Fruit fly (Drosophila melanogaster): ENCODE measurements around the gene CG14693.

The CG14693 gene

dm6 chr3R:10849515-10849973, 34.7 kb upstream of the CG14693 start, which contains the start of gene CG42394 (continued):
- TF ChIP-seq CG34376 (GFP tag; optimal IDR thresholded peaks at IDR 0.05) (no peak), bbx (GFP tag; IDR thresholded peaks at IDR 0.05; ENCODE audit: partially characterized antibody) (0 out of 2 replicates have a peak, but pooled peaks have one; percentile 37), B-H1 (GFP tag; IDR thresholded peaks at IDR 0.05) (peak; percentile 90), Vsx1 (GFP tag; optimal IDR thresholded peaks at IDR 0.05) (peak; percentile 94), sqz (GFP tag; optimal IDR thresholded peaks at IDR 0.05) (peak; percentile 91), mam (GFP tag; optimal IDR thresholded peaks at IDR 0.05) (peak; percentile 69), CG32767 (GFP tag; IDR thresholded peaks at IDR 0.05) (peak; percentile 89), CG11247 (GFP tag; IDR thresholded peaks at IDR 0.05) (peak; percentile 90), CG15601 (tag; optimal IDR thresholded peaks at IDR 0.05) (peak; percentile 93), CG4617 (GFP tag; optimal IDR thresholded peaks at IDR 0.05; ENCODE audit: borderline replicate concordance) (peak; percentile 67), Neu2 (GFP tag; optimal IDR thresholded peaks at IDR 0.05; ENCODE audit: borderline replicate concordance) (no peak), CG6854 (GFP tag; optimal IDR thresholded peaks at IDR 0.05) (peak; percentile 97), NC2α (GFP tag; optimal IDR thresholded peaks at IDR 0.05) (peak; percentile 15), Max (GFP tag; optimal IDR thresholded peaks at IDR 0.05) (peak; percentile 96), ato (GFP tag; IDR thresholded peaks at IDR 0.05; ENCODE audit: partially characterized antibody) (no peak), ssp (GFP tag; IDR thresholded peaks at IDR 0.05) (peak; percentile 78), crol (GFP tag; IDR thresholded peaks at IDR 0.05) (peak; percentile 40; the same call in 1 of the 2 replicates), pzg (GFP tag; optimal IDR thresholded peaks at IDR 0.05) (no peak), HmgZ (tag; optimal IDR thresholded peaks at IDR 0.05) (peak; percentile 89), jumu (GFP tag; optimal IDR thresholded peaks at IDR 0.05) (peak; percentile 35), p53 (GFP tag; optimal IDR thresholded peaks at IDR 0.05) (no peak), yki (optimal IDR thresholded peaks at IDR 0.05) (no peak), CG6175 (GFP tag; IDR thresholded peaks at IDR 0.05) (peak; percentile 85), da (GFP tag; optimal IDR thresholded peaks at IDR 0.05) (no peak), her (GFP tag; optimal IDR thresholded peaks at IDR 0.05) (no peak), emc (GFP tag; optimal IDR thresholded peaks at IDR 0.05) (peak; percentile 18), CG15696 (tag; optimal IDR thresholded peaks at IDR 0.05) (peak; percentile 94), CkIIα-i1 (GFP tag; IDR thresholded peaks at IDR 0.05) (peak; percentile 76), Dref (GFP tag; IDR thresholded peaks at IDR 0.05) (no peak), sens (GFP tag) (peak; percentile 97), lov (optimal IDR thresholded peaks at IDR 0.05) (no peak), lov (GFP tag; IDR thresholded peaks at IDR 0.05) (peak; percentile 90), esg (GFP tag; conservative IDR thresholded peaks at IDR 0.05) (peak; percentile 88), CTCF (GFP tag; optimal IDR thresholded peaks at IDR 0.05) (peak; percentile 67), Mes4 (GFP tag; optimal IDR thresholded peaks at IDR 0.05) (peak; percentile 61), CG10366 (GFP tag; IDR thresholded peaks at IDR 0.05) (peak; percentile 90), Myb (GFP tag; optimal IDR thresholded peaks at IDR 0.05) (peak; percentile 4), GATAe (GFP tag; conservative IDR thresholded peaks at IDR 0.05) (peak; percentile 71), CG18619 (GFP tag; optimal IDR thresholded peaks at IDR 0.05) (peak; percentile 93), usp (GFP tag; optimal IDR thresholded peaks at IDR 0.05) (no peak), CG7745 (tag; optimal IDR thresholded peaks at IDR 0.05) (peak; percentile 10), ken (GFP tag; IDR thresholded peaks at IDR 0.05) (peak; percentile 89), Antp (GFP tag; optimal IDR thresholded peaks at IDR 0.05) (peak; percentile 44), lbe (GFP tag; optimal IDR thresholded peaks at IDR 0.05) (peak; percentile 91), Trl (optimal IDR thresholded peaks at IDR 0.05) (no peak), Trl (GFP tag; optimal IDR thresholded peaks at IDR 0.05) (peak; percentile 70), ab (GFP tag; optimal IDR thresholded peaks at IDR 0.05) (no peak), grn (GFP tag; optimal IDR thresholded peaks at IDR 0.05) (no peak), NK7.1 (GFP tag; optimal IDR thresholded peaks at IDR 0.05) (peak; percentile 56), Dad (GFP tag; optimal IDR thresholded peaks at IDR 0.05) (peak; percentile 76), CG8281 (tag; optimal IDR thresholded peaks at IDR 0.05) (peak; percentile 77), cwo (GFP tag; optimal IDR thresholded peaks at IDR 0.05) (peak; percentile 95), CG2199 (GFP tag; IDR thresholded peaks at IDR 0.05) (peak; percentile 88; the same call in 2 of the 3 replicates)
